Fruit fly (Drosophila melanogaster) whole organism, embryonic: ENCODE results near the gene Nup358.

Experiments used
- Bteb2 ChIP-seq: fragments of 200-800 bp; sonication (Bioruptor generic); optimal IDR thresholded peaks from 2 replicates; lab custom pipeline; 2016; ENCODE audit warnings: missing biosample characterization, missing genetic modification characterization
- CG11504 ChIP-seq: fragments of 200-800 bp; sonication (Bioruptor generic); optimal IDR thresholded peaks from 3 replicates; lab custom pipeline; 2019; ENCODE audit warnings: missing biosample characterization, mild to moderate bottlenecking, missing genetic modification characterization, moderate library complexity
- CG1529 ChIP-seq: fragments of 200-800 bp; sonication (Bioruptor generic); optimal IDR thresholded peaks from 3 replicates; lab custom pipeline; 2018; ENCODE audit warnings: missing biosample characterization, missing genetic modification characterization
- CG15696 ChIP-seq: fragments of 200-800 bp; sonication (Bioruptor generic); optimal IDR thresholded peaks from 2 replicates; lab custom pipeline; 2019; ENCODE audit warnings: missing biosample characterization, mild to moderate bottlenecking, missing genetic modification characterization, moderate library complexity
- CG17802 ChIP-seq: fragments of 200-800 bp; sonication (Bioruptor generic); optimal IDR thresholded peaks from 2 replicates; lab custom pipeline; 2018; ENCODE audit warnings: missing biosample characterization, mild to moderate bottlenecking, missing genetic modification characterization, moderate library complexity
- CG18262 ChIP-seq: fragments of 200-800 bp; optimal IDR thresholded peaks from 3 replicates; lab custom pipeline; 2019; ENCODE audit warnings: missing biosample characterization, mild to moderate bottlenecking, missing genetic modification characterization, moderate library complexity
- CG30020 ChIP-seq: fragments of 200-800 bp; optimal IDR thresholded peaks from 2 replicates; lab custom pipeline; 2019; ENCODE audit warnings: missing biosample characterization, mild to moderate bottlenecking, missing genetic modification characterization, moderate library complexity
- CG30403 ChIP-seq: fragments of 200-800 bp; sonication (Bioruptor generic); optimal IDR thresholded peaks from 3 replicates; lab custom pipeline; 2016; ENCODE audit warnings: missing biosample characterization, missing genetic modification characterization
- CG3281 ChIP-seq: fragments of 200-800 bp; sonication (Bioruptor generic); optimal IDR thresholded peaks from 3 replicates; lab custom pipeline; 2017; ENCODE audit warnings: missing biosample characterization, mild to moderate bottlenecking, missing genetic modification characterization
- CG34224 ChIP-seq: fragments of 200-800 bp; sonication (Bioruptor generic); IDR thresholded peaks from 3 replicates; pipeline ENCODE4 v1.3.6; 2022; ENCODE audit warnings: missing biosample characterization, missing genetic modification characterization; ENCODE audit not compliant: partially characterized antibody
- CG4328 ChIP-seq: fragments of 200-800 bp; sonication (Bioruptor generic); optimal IDR thresholded peaks from 3 replicates; lab custom pipeline; 2017; ENCODE audit warnings: missing biosample characterization, missing genetic modification reagents, missing genetic modification characterization
- CG4404 ChIP-seq: fragments of 200-800 bp; sonication (Bioruptor generic); IDR thresholded peaks from 2 replicates; pipeline ENCODE4 v1.3.6; 2022; ENCODE audit warnings: missing biosample characterization, missing genetic modification characterization
- CG5180 ChIP-seq: fragments of 200-800 bp; sonication (Bioruptor generic); optimal IDR thresholded peaks from 3 replicates; lab custom pipeline; 2017; ENCODE audit warnings: missing biosample characterization, missing genetic modification characterization, mild to moderate bottlenecking, moderate library complexity, missing genetic modification reagents
- CG6791 ChIP-seq: fragments of 200-800 bp; sonication (Bioruptor generic); IDR thresholded peaks from 3 replicates; pipeline ENCODE4 v1.3.6; 2022; ENCODE audit warnings: missing biosample characterization, missing genetic modification characterization; ENCODE audit not compliant: partially characterized antibody
- CG7271 ChIP-seq: fragments of 200-800 bp; sonication (Bioruptor generic); optimal IDR thresholded peaks from 2 replicates; lab custom pipeline; 2018; ENCODE audit warnings: missing biosample characterization, mild to moderate bottlenecking, missing genetic modification characterization, moderate library complexity
- CG7745 ChIP-seq: fragments of 200-800 bp; sonication (Bioruptor generic); optimal IDR thresholded peaks from 2 replicates; lab custom pipeline; 2018; ENCODE audit warnings: missing biosample characterization, mild to moderate bottlenecking, missing genetic modification characterization, moderate library complexity
- CG7786 ChIP-seq: fragments of 200-800 bp; sonication (Bioruptor generic); optimal IDR thresholded peaks from 2 replicates; lab custom pipeline; 2016; ENCODE audit warnings: missing biosample characterization, missing genetic modification characterization
- CHES-1-like ChIP-seq: fragments of 200-800 bp; sonication (Bioruptor generic); optimal IDR thresholded peaks from 2 replicates; lab custom pipeline; 2016; ENCODE audit warnings: missing biosample characterization, missing genetic modification characterization
- CTCF ChIP-seq: fragments of 200-800 bp; sonication (Bioruptor generic); optimal IDR thresholded peaks from 2 replicates; lab custom pipeline; 2017; ENCODE audit warnings: missing biosample characterization, mild to moderate bottlenecking, missing genetic modification characterization, moderate library complexity
- Camta ChIP-seq: fragments of 200-800 bp; sonication (Bioruptor generic); optimal IDR thresholded peaks from 2 replicates; lab custom pipeline; 2016; ENCODE audit warnings: missing biosample characterization, missing genetic modification characterization
- CoRest ChIP-seq: fragments of 200-800 bp; sonication (Bioruptor generic); optimal IDR thresholded peaks from 3 replicates; lab custom pipeline; 2018; ENCODE audit warnings: missing biosample characterization, mild to moderate bottlenecking, missing genetic modification characterization, moderate library complexity
- Dbx ChIP-seq: fragments of 200-800 bp; sonication (Bioruptor generic); IDR thresholded peaks from 3 replicates; pipeline ENCODE4 v1.3.6; 2022; ENCODE audit warnings: missing biosample characterization, missing genetic modification characterization
- Dll ChIP-seq: fragments of 200-800 bp; sonication (Bioruptor generic); IDR thresholded peaks from 4 replicates; pipeline ENCODE4 v1.3.6; 2022; ENCODE audit warnings: missing biosample characterization, missing genetic modification characterization; ENCODE audit not compliant: partially characterized antibody
- Doc3 ChIP-seq: fragments of 200-800 bp; sonication (Bioruptor generic); IDR thresholded peaks from 3 replicates; pipeline ENCODE4 v1.3.6; 2022; ENCODE audit warnings: missing biosample characterization, missing genetic modification characterization; ENCODE audit not compliant: partially characterized antibody
- Dp ChIP-seq: fragments of 200-800 bp; sonication (Bioruptor generic); optimal IDR thresholded peaks from 2 replicates; lab custom pipeline; 2018; ENCODE audit warnings: missing biosample characterization, mild to moderate bottlenecking, missing genetic modification characterization, moderate library complexity
- Ets97D ChIP-seq: fragments of 200-800 bp; sonication (Bioruptor generic); optimal IDR thresholded peaks from 3 replicates; lab custom pipeline; 2016; ENCODE audit warnings: missing biosample characterization, missing genetic modification characterization
- Kr ChIP-seq: fragments of 200-800 bp; sonication (Bioruptor generic); optimal IDR thresholded peaks from 2 replicates; lab custom pipeline; 2017; ENCODE audit warnings: missing biosample characterization, mild to moderate bottlenecking, missing genetic modification characterization
- MTF-1 ChIP-seq: fragments of 200-800 bp; sonication (Bioruptor generic); optimal IDR thresholded peaks from 2 replicates; lab custom pipeline; 2018; ENCODE audit warnings: missing biosample characterization, mild to moderate bottlenecking, missing genetic modification characterization, borderline replicate concordance
- Meics ChIP-seq: fragments of 200-800 bp; sonication (Bioruptor generic); optimal IDR thresholded peaks from 2 replicates; lab custom pipeline; 2017; ENCODE audit warnings: missing biosample characterization, mild to moderate bottlenecking, missing genetic modification characterization
- Myb ChIP-seq: fragments of 200-800 bp; sonication (Bioruptor generic); optimal IDR thresholded peaks from 2 replicates; lab custom pipeline; 2016; ENCODE audit warnings: missing biosample characterization, missing genetic modification characterization
- Stat92E ChIP-seq, 3 experiments: fragments of >200 bp in 2 of 3; fragments of 200-800 bp in 1 of 3; sonication (Bioruptor generic) in 1 of 3; optimal IDR thresholded peaks; 2 replicates each; lab custom pipeline; 2017 to 2019; ENCODE audit warnings: missing biosample characterization in 3 of 3, missing genetic modification characterization in 3 of 3, mild to moderate bottlenecking in 1 of 3, moderate library complexity in 1 of 3
- Trl ChIP-seq, 3 experiments: fragments of >200 bp in 2 of 3; fragments of 200-800 bp in 1 of 3; sonication (Bioruptor generic) in 1 of 3; optimal IDR thresholded peaks; 2 replicates in 1 of 3; 3 replicates in 2 of 3; lab custom pipeline; 2016 to 2017; ENCODE audit warnings: missing biosample characterization in 1 of 3, missing genetic modification characterization in 1 of 3
- amos ChIP-seq: fragments of 200-800 bp; sonication (Bioruptor generic); IDR thresholded peaks from 2 replicates; pipeline ENCODE4 v1.3.6; 2022; ENCODE audit warnings: missing biosample characterization, missing genetic modification characterization; ENCODE audit not compliant: partially characterized antibody
- ato ChIP-seq: fragments of 200-800 bp; sonication (Bioruptor generic); IDR thresholded peaks from 2 replicates; pipeline ENCODE4 v1.3.6; 2022; ENCODE audit warnings: missing biosample characterization, missing genetic modification characterization; ENCODE audit not compliant: partially characterized antibody
- az2 ChIP-seq: fragments of 200-800 bp; sonication (Bioruptor generic); optimal IDR thresholded peaks from 3 replicates; lab custom pipeline; 2016; ENCODE audit warnings: missing biosample characterization, missing genetic modification characterization
- br ChIP-seq: fragments of >200 bp; optimal IDR thresholded peaks from 2 replicates; lab custom pipeline; 2017
- cg ChIP-seq: fragments of 200-800 bp; sonication (Bioruptor generic); optimal IDR thresholded peaks from 3 replicates; lab custom pipeline; 2019; ENCODE audit warnings: missing biosample characterization, mild to moderate bottlenecking, missing genetic modification characterization, moderate library complexity
- eyg ChIP-seq: fragments of 200-800 bp; sonication (Bioruptor generic); optimal IDR thresholded peaks from 3 replicates; lab custom pipeline; 2016; ENCODE audit warnings: missing biosample characterization, missing genetic modification characterization
- fd64A ChIP-seq: fragments of 200-800 bp; sonication (Bioruptor generic); optimal IDR thresholded peaks from 3 replicates; lab custom pipeline; 2018; ENCODE audit warnings: missing biosample characterization, mild to moderate bottlenecking, missing genetic modification characterization
- gfzf ChIP-seq: fragments of 200-800 bp; sonication (Bioruptor generic); optimal IDR thresholded peaks from 2 replicates; lab custom pipeline; 2016; ENCODE audit warnings: missing biosample characterization, mild to moderate bottlenecking, missing genetic modification characterization, moderate library complexity
- gro ChIP-seq: fragments of 200-800 bp; sonication (Bioruptor generic); optimal IDR thresholded peaks from 2 replicates; lab custom pipeline; 2016; ENCODE audit warnings: missing biosample characterization, missing genetic modification characterization
- hb ChIP-seq: fragments of 200-800 bp; sonication (Bioruptor generic); IDR thresholded peaks from 3 replicates; pipeline ENCODE4 v1.3.6; 2022; ENCODE audit warnings: missing biosample characterization, missing genetic modification characterization; ENCODE audit not compliant: partially characterized antibody
- jigr1 ChIP-seq: fragments of 200-800 bp; sonication (Bioruptor generic); IDR thresholded peaks from 3 replicates; pipeline ENCODE4 v1.3.6; 2022; ENCODE audit warnings: missing biosample characterization, missing genetic modification characterization
- lbe ChIP-seq: fragments of 200-800 bp; sonication (Bioruptor generic); optimal IDR thresholded peaks from 2 replicates; lab custom pipeline; 2016; ENCODE audit warnings: missing biosample characterization, mild to moderate bottlenecking, missing genetic modification characterization
- lilli ChIP-seq: fragments of 200-800 bp; sonication (Bioruptor generic); optimal IDR thresholded peaks from 3 replicates; lab custom pipeline; 2016; ENCODE audit warnings: missing biosample characterization, missing genetic modification characterization
- org-1 ChIP-seq: fragments of 200-800 bp; sonication (Bioruptor generic); optimal IDR thresholded peaks from 2 replicates; lab custom pipeline; 2017; ENCODE audit warnings: missing biosample characterization, missing genetic modification characterization
- pho ChIP-seq: fragments of 200-800 bp; sonication (Bioruptor generic); optimal IDR thresholded peaks from 2 replicates; lab custom pipeline; 2016; ENCODE audit warnings: missing biosample characterization, missing genetic modification characterization
- psq ChIP-seq: fragments of 200-800 bp; sonication (Bioruptor generic); optimal IDR thresholded peaks from 2 replicates; lab custom pipeline; 2017; ENCODE audit warnings: missing biosample characterization, missing genetic modification characterization
- tll ChIP-seq, 2 experiments: fragments of 200-800 bp in 1 of 2; fragments of >200 bp in 1 of 2; sonication (Bioruptor generic) in 1 of 2; optimal IDR thresholded peaks; 2 replicates each; lab custom pipeline; 2017 to 2019; ENCODE audit warnings: missing biosample characterization in 2 of 2, missing genetic modification characterization in 2 of 2, mild to moderate bottlenecking in 1 of 2, moderate library complexity in 1 of 2

The Nup358 gene

DNA sequence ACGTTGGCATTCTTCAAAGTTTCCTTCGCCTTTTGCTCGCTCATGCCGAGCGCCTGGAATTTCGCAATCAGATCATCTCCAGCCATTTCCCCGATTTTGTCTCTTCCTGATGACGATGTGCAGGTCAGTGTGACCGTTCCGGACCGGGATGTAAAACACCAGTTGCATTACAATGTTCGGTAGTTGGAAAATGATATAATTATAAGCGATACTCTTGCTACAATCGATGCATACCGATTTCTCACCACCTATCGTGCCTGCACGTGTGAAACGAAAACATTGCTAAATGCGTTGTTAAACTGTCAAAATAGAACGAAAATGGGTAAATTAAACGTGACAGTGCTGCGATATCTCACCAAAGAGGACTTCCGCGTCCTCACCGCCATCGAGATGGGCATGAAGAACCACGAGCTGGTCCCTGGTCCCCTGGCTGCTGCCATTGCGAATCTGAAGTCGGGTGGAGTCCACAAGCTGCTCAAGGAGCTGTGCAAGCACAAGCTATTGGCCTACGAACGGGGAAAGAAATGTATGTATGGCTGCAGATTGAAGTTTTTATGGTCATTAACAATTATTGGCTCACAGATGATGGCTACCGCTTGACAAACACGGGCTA, 16.5 kb downstream of the Nup358 start, which contains the start of the genes GlnRS and RIOK2 (continued):
- no peak for TF ChIP-seq psq (GFP tag; lab: Kevin White, UChicago)
- TF ChIP-seq CG15696 = no peak
- TF ChIP-seq tll (GFP tag; optimal IDR thresholded peaks at IDR 0.05; lab: Kevin White, UChicago) = no peak
- TF ChIP-seq cg (GFP tag; lab: Kevin White, UChicago) = no peak
- no peak for TF ChIP-seq lbe
- TF ChIP-seq CG4328 (GFP tag; lab: Kevin White, UChicago) = no peak
- peak; percentile 97 for TF ChIP-seq amos (GFP tag; lab: Robert Waterston, UW)
- peak; percentile 93 for TF ChIP-seq hb (GFP tag; lab: Robert Waterston, UW)
- no peak for TF ChIP-seq CG5180
- TF ChIP-seq CG1529 (GFP tag; lab: Kevin White, UChicago) = no peak
- no peak for TF ChIP-seq fd64A (GFP tag; lab: Kevin White, UChicago)
- TF ChIP-seq jigr1 (GFP tag; lab: Robert Waterston, UW) = no peak
- TF ChIP-seq MTF-1 = no peak
- no peak for TF ChIP-seq Bteb2 (GFP tag; lab: Kevin White, UChicago)
- no peak for TF ChIP-seq CG3281 (GFP tag; lab: Kevin White, UChicago)
- no peak for TF ChIP-seq CG4404 (GFP tag; lab: Robert Waterston, UW)
- peak; percentile 94 for TF ChIP-seq CG30020 (tag; lab: Kevin White, UChicago)
- TF ChIP-seq Dll = peak; percentile 95
- TF ChIP-seq CG7271 (tag; lab: Kevin White, UChicago) = peak; percentile 39
- TF ChIP-seq ato (GFP tag; lab: Robert Waterston, UW) = peak; percentile 90
- peak; percentile 92 for TF ChIP-seq CG17802
- TF ChIP-seq eyg (GFP tag; lab: Kevin White, UChicago) = no peak
- peak; percentile 32 for TF ChIP-seq Dp
- peak in 1 of 3 experiments; percentile 12 for TF ChIP-seq Stat92E (GFP tag; optimal IDR thresholded peaks at IDR 0.05; lab: Kevin White, UChicago)
- TF ChIP-seq Camta (GFP tag; lab: Kevin White, UChicago) = no peak
- peak; percentile 97 for TF ChIP-seq CG34224 (GFP tag; lab: Robert Waterston, UW)
- TF ChIP-seq lilli (GFP tag; lab: Kevin White, UChicago) = peak; percentile 37
- no peak for TF ChIP-seq Trl (optimal IDR thresholded peaks at IDR 0.05; lab: Kevin White, UChicago)
- TF ChIP-seq Trl (GFP tag; optimal IDR thresholded peaks at IDR 0.05; lab: Kevin White, UChicago) = no peak
- TF ChIP-seq gfzf (GFP tag; lab: Kevin White, UChicago) = peak; percentile 91
- TF ChIP-seq pho (GFP tag; lab: Kevin White, UChicago) = peak; percentile 5
- peak; percentile 6 for TF ChIP-seq CG30403
- no peak for TF ChIP-seq CG18262 (tag; lab: Kevin White, UChicago)
- peak; percentile 10 for TF ChIP-seq CTCF
- TF ChIP-seq CG7786 (GFP tag; lab: Kevin White, UChicago) = peak; percentile 10
- TF ChIP-seq Kr (GFP tag; lab: Kevin White, UChicago) = no peak
- TF ChIP-seq CG7745 = no peak
- TF ChIP-seq gro (GFP tag; lab: Kevin White, UChicago) = peak; percentile 54
- TF ChIP-seq org-1 (GFP tag; lab: Kevin White, UChicago) = no peak
- no peak for TF ChIP-seq br (lab: Kevin White, UChicago)
- TF ChIP-seq Meics = no peak
- peak; percentile 60; the same call in 2 of the 3 replicates for TF ChIP-seq Dbx (GFP tag; lab: Robert Waterston, UW)
- TF ChIP-seq Doc3 (GFP tag; lab: Robert Waterston, UW) = peak; percentile 92
- no peak for TF ChIP-seq CG11504 (tag; lab: Kevin White, UChicago)
- no peak for TF ChIP-seq CoRest (tag; lab: Kevin White, UChicago)
- peak; percentile 97 for TF ChIP-seq CG6791 (GFP tag; lab: Robert Waterston, UW)
- peak; percentile 85 for TF ChIP-seq Ets97D (GFP tag; lab: Kevin White, UChicago)
- no peak for TF ChIP-seq az2 (GFP tag; lab: Kevin White, UChicago)
- TF ChIP-seq CHES-1-like = peak; percentile 64
- peak; percentile 60 for TF ChIP-seq Myb (GFP tag; lab: Kevin White, UChicago)
